Worm (Caenorhabditis elegans) whole organism, late embryonic: ENCODE data around the gene mab-10.

ENCODE experiments used
- ahr-1 ChIP-seq: sonication (generic microtip); optimal IDR thresholded peaks from 2 replicates; lab custom pipeline; 2016; ENCODE audit warnings: missing genetic modification characterization, missing compliant biosample characterization
- ceh-48 ChIP-seq: sonication (generic microtip); optimal IDR thresholded peaks from 2 replicates; lab custom pipeline; 2016; ENCODE audit warnings: missing genetic modification characterization, inconsistent platforms, missing compliant biosample characterization
- elt-2 ChIP-seq: sonication (generic microtip); optimal IDR thresholded peaks from 2 replicates; lab custom pipeline; 2016; ENCODE audit warnings: missing genetic modification reagents, missing genetic modification characterization, missing compliant biosample characterization
- fkh-10 ChIP-seq: fragments of 150-350 bp; optimal IDR thresholded peaks from 2 replicates; lab custom pipeline; 2014; ENCODE audit warnings: missing biosample characterization, missing genetic modification reagents, missing genetic modification characterization
- odd-2 ChIP-seq: sonication (generic microtip); optimal IDR thresholded peaks from 2 replicates; lab custom pipeline; 2017; ENCODE audit warnings: antibody characterized with exemption, mild to moderate bottlenecking, missing genetic modification characterization, missing compliant biosample characterization
- pha-4 ChIP-seq: fragments of 150-350 bp; optimal IDR thresholded peaks from 2 replicates; lab custom pipeline; 2018; ENCODE audit warnings: missing biosample characterization, missing genetic modification reagents, missing genetic modification characterization
- pqm-1 ChIP-seq: sonication (generic microtip); optimal IDR thresholded peaks from 2 replicates; lab custom pipeline; 2016; ENCODE audit warnings: missing genetic modification characterization, missing compliant biosample characterization
- tbx-2 ChIP-seq: sonication (generic microtip); optimal IDR thresholded peaks from 2 replicates; lab custom pipeline; 2016; ENCODE audit warnings: missing genetic modification characterization, missing compliant biosample characterization
- ztf-16 ChIP-seq: sonication (generic microtip); optimal IDR thresholded peaks from 2 replicates; lab custom pipeline; 2017; ENCODE audit warnings: missing genetic modification characterization, missing compliant biosample characterization

- peak; percentile 11 for TF ChIP-seq tbx-2 (tag; lab: Kevin White, UChicago)
- no peak for TF ChIP-seq ztf-16 (tag; lab: Kevin White, UChicago)
- no peak for TF ChIP-seq pqm-1
- TF ChIP-seq ceh-48 (tag; lab: Kevin White, UChicago), result no peak
- TF ChIP-seq pha-4 (tag; lab: Kevin White, UChicago), result no peak
- TF ChIP-seq fkh-10 (GFP tag; lab: Kevin White, UChicago), result no peak
- TF ChIP-seq odd-2 (tag; lab: Kevin White, UChicago), result no peak
- no peak for TF ChIP-seq elt-2 (tag; lab: Kevin White, UChicago)
- TF ChIP-seq ahr-1 (tag; lab: Kevin White, UChicago), result no peak
Observed at ce11 chrII:10558962-10559415, 31.1 kb downstream of the mab-10 start.
